Fruit fly (Drosophila melanogaster) whole organism, pupa: Measurements from ENCODE around the gene simj.

Experiments
- CG10348 ChIP-seq: fragments of 200-800 bp; sonication (Bioruptor generic); IDR thresholded peaks from 2 replicates; pipeline ENCODE4 v1.3.6; 2022; ENCODE audit warnings: missing biosample characterization, missing genetic modification characterization
- CG14655 ChIP-seq: fragments of 200-800 bp; sonication (Bioruptor generic); optimal IDR thresholded peaks from 3 replicates; lab custom pipeline; 2017; ENCODE audit warnings: mild to moderate bottlenecking, missing biosample characterization, missing genetic modification reagents, missing genetic modification characterization
- CG15710 ChIP-seq: fragments of 200-800 bp; sonication (Bioruptor generic); optimal IDR thresholded peaks from 2 replicates; lab custom pipeline; 2018; ENCODE audit warnings: missing biosample characterization, mild to moderate bottlenecking, missing genetic modification characterization, moderate library complexity
- CG17806 ChIP-seq: fragments of 200-800 bp; sonication (Bioruptor generic); optimal IDR thresholded peaks from 2 replicates; lab custom pipeline; 2018; ENCODE audit warnings: missing biosample characterization, mild to moderate bottlenecking, missing genetic modification characterization, moderate library complexity
- CG4496 ChIP-seq: fragments of 200-800 bp; sonication (Bioruptor generic); IDR thresholded peaks from 3 replicates; pipeline ENCODE4 v1.3.6; 2022; ENCODE audit warnings: missing biosample characterization, missing genetic modification characterization
- Pif1A ChIP-seq: fragments of 200-800 bp; sonication (Bioruptor generic); optimal IDR thresholded peaks from 3 replicates; lab custom pipeline; 2016; ENCODE audit warnings: missing biosample characterization, missing genetic modification characterization
- rn ChIP-seq: fragments of 200-800 bp; sonication (Bioruptor generic); IDR thresholded peaks from 2 replicates; pipeline ENCODE4 v1.3.6; 2022; ENCODE audit warnings: missing biosample characterization, missing genetic modification characterization

DNA sequence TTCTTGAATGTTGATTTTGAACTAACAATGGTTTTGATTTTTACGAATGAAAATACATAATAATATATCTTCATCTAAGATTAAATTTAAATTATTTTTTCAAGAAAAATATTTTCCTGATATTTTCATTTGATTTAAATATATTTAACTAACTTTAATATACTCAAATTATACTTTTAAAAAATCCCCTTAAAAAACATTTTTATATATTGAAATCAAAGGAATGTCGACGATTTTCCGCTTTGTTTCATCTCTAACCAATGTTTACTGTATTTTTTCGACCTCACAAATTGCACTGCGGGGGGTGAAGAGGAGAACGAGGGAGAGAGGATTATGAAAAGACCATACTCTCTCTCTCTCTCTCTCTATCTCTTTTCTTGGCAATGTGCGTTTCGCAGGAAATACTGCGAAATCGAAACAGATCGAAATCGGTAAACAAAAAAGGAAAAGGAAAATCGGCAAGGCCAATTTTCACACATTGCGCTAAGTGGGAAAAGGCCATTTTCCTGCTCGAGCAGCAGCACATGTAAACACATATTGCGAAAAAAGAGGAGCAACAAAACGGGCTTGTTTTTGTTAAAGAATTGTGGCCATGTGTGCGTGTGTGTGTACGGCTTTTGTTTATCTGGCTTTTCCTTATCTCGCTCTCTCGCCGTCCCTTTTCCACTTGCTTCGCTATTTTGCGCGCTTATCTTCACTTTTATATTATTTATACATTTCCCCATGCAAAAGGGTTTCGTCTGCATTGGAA, 4.4 kb upstream of the simj start:
- TF ChIP-seq CG15710 (tag; lab: Kevin White, UChicago): no peak
- TF ChIP-seq Pif1A (GFP tag; lab: Kevin White, UChicago): no peak
- TF ChIP-seq CG14655 (GFP tag; lab: Kevin White, UChicago): no peak
- TF ChIP-seq CG17806 (tag; lab: Kevin White, UChicago): no peak
- TF ChIP-seq CG10348 (GFP tag; lab: Robert Waterston, UW): no peak
- no peak for TF ChIP-seq rn (GFP tag; lab: Robert Waterston, UW)
- TF ChIP-seq CG4496 (GFP tag; lab: Robert Waterston, UW): no peak
